Fruit fly (Drosophila melanogaster) whole organism, embryonic: Measurements from ENCODE around the gene Irc.

Experiments used
- Antp ChIP-seq: fragments of 200-800 bp; sonication (Bioruptor generic); optimal IDR thresholded peaks from 3 replicates; lab custom pipeline; 2016; ENCODE audit warnings: missing biosample characterization, missing genetic modification characterization
- Atf6 ChIP-seq: fragments of 200-800 bp; sonication (Bioruptor generic); IDR thresholded peaks from 2 replicates; pipeline ENCODE4 v1.3.6; 2022; ENCODE audit warnings: missing biosample characterization, missing genetic modification characterization
- BtbVII ChIP-seq: fragments of 200-800 bp; sonication (Bioruptor generic); optimal IDR thresholded peaks from 3 replicates; lab custom pipeline; 2017; ENCODE audit warnings: missing biosample characterization, mild to moderate bottlenecking, missing genetic modification characterization
- CG10654 ChIP-seq: fragments of 200-800 bp; sonication (Bioruptor generic); optimal IDR thresholded peaks from 2 replicates; lab custom pipeline; 2016; ENCODE audit warnings: missing biosample characterization, missing genetic modification characterization
- CG12236 ChIP-seq: fragments of 200-800 bp; sonication (Bioruptor generic); optimal IDR thresholded peaks from 2 replicates; lab custom pipeline; 2016; ENCODE audit warnings: missing biosample characterization, missing genetic modification characterization
- CG12942 ChIP-seq: fragments of 200-800 bp; sonication (Bioruptor generic); optimal IDR thresholded peaks from 3 replicates; lab custom pipeline; 2016; ENCODE audit warnings: missing biosample characterization, missing genetic modification characterization
- CG14014 ChIP-seq: fragments of 200-800 bp; sonication (Bioruptor generic); IDR thresholded peaks from 2 replicates; pipeline ENCODE4 v1.3.6; 2022; ENCODE audit warnings: missing biosample characterization, missing genetic modification characterization
- CG14050 ChIP-seq: fragments of 200-800 bp; sonication (Bioruptor generic); IDR thresholded peaks from 3 replicates; pipeline ENCODE4 v1.3.6; 2022; ENCODE audit warnings: missing biosample characterization, missing genetic modification characterization
- CG15011 ChIP-seq: fragments of 200-800 bp; sonication (Bioruptor generic); optimal IDR thresholded peaks from 3 replicates; lab custom pipeline; 2018; ENCODE audit warnings: missing biosample characterization, mild to moderate bottlenecking, missing genetic modification characterization
- CG2120 ChIP-seq: fragments of 200-800 bp; sonication (Bioruptor generic); optimal IDR thresholded peaks from 3 replicates; lab custom pipeline; 2016; ENCODE audit warnings: missing biosample characterization, missing genetic modification characterization
- CG2889 ChIP-seq: fragments of 200-800 bp; sonication (Bioruptor generic); IDR thresholded peaks from 3 replicates; pipeline ENCODE4 v1.3.6; 2022; ENCODE audit warnings: missing biosample characterization, missing genetic modification characterization
- CG30020 ChIP-seq: fragments of 200-800 bp; optimal IDR thresholded peaks from 2 replicates; lab custom pipeline; 2019; ENCODE audit warnings: missing biosample characterization, mild to moderate bottlenecking, missing genetic modification characterization, moderate library complexity
- CG3163 ChIP-seq: fragments of 200-800 bp; sonication (Bioruptor generic); optimal IDR thresholded peaks from 3 replicates; lab custom pipeline; 2016; ENCODE audit warnings: missing biosample characterization, missing genetic modification characterization
- CG33213 ChIP-seq: fragments of 200-800 bp; sonication (Bioruptor generic); optimal IDR thresholded peaks from 3 replicates; lab custom pipeline; 2016; ENCODE audit warnings: missing biosample characterization, missing genetic modification characterization
- CG34422 ChIP-seq: fragments of 200-800 bp; sonication (Bioruptor generic); IDR thresholded peaks from 3 replicates; pipeline ENCODE4 v1.3.6; 2022; ENCODE audit warnings: missing biosample characterization, missing genetic modification characterization
- CG4404 ChIP-seq: fragments of 200-800 bp; sonication (Bioruptor generic); IDR thresholded peaks from 2 replicates; pipeline ENCODE4 v1.3.6; 2022; ENCODE audit warnings: missing biosample characterization, missing genetic modification characterization
- CG6683 ChIP-seq: fragments of 200-800 bp; sonication (Bioruptor generic); optimal IDR thresholded peaks from 2 replicates; lab custom pipeline; 2017; ENCODE audit warnings: missing biosample characterization, mild to moderate bottlenecking, missing genetic modification characterization, missing genetic modification reagents
- CG8924 ChIP-seq: fragments of 200-800 bp; optimal IDR thresholded peaks from 3 replicates; lab custom pipeline; 2019; ENCODE audit warnings: missing biosample characterization, mild to moderate bottlenecking, missing genetic modification characterization, moderate library complexity
- Dip3 ChIP-seq: fragments of 200-800 bp; sonication (Bioruptor generic); optimal IDR thresholded peaks from 3 replicates; lab custom pipeline; 2016; ENCODE audit warnings: missing biosample characterization, missing genetic modification characterization
- Dref ChIP-seq: fragments of 200-800 bp; sonication (Bioruptor generic); IDR thresholded peaks from 2 replicates; pipeline ENCODE4 v1.3.6; 2022; ENCODE audit warnings: missing biosample characterization, missing genetic modification characterization
- Gug ChIP-seq: fragments of 200-800 bp; sonication (Bioruptor generic); IDR thresholded peaks from 4 replicates; pipeline ENCODE4 v1.3.6; 2022; ENCODE audit warnings: missing biosample characterization, missing genetic modification characterization
- Neu2 ChIP-seq: fragments of 200-800 bp; sonication (Bioruptor generic); optimal IDR thresholded peaks from 3 replicates; lab custom pipeline; 2016; ENCODE audit warnings: missing biosample characterization, missing genetic modification characterization, borderline replicate concordance
- Nf-YB ChIP-seq: fragments of 200-800 bp; sonication (Bioruptor generic); optimal IDR thresholded peaks from 3 replicates; lab custom pipeline; 2019; ENCODE audit warnings: missing biosample characterization, mild to moderate bottlenecking, missing genetic modification characterization, moderate library complexity
- Nf-YC ChIP-seq: fragments of 200-800 bp; optimal IDR thresholded peaks from 3 replicates; lab custom pipeline; 2019; ENCODE audit warnings: missing biosample characterization, mild to moderate bottlenecking, missing genetic modification characterization, moderate library complexity
- PHDP ChIP-seq: fragments of 200-800 bp; sonication (Bioruptor generic); optimal IDR thresholded peaks from 3 replicates; lab custom pipeline; 2018; ENCODE audit warnings: missing biosample characterization, mild to moderate bottlenecking, missing genetic modification characterization, moderate library complexity
- Rfx ChIP-seq: fragments of 200-800 bp; sonication (Bioruptor generic); IDR thresholded peaks from 2 replicates; pipeline ENCODE4 v1.3.6; 2022; ENCODE audit warnings: missing biosample characterization, missing genetic modification characterization
- Trl ChIP-seq, 3 experiments: fragments of >200 bp in 2 of 3; fragments of 200-800 bp in 1 of 3; sonication (Bioruptor generic) in 1 of 3; optimal IDR thresholded peaks; 2 replicates in 1 of 3; 3 replicates in 2 of 3; lab custom pipeline; 2016 to 2017; ENCODE audit warnings: missing biosample characterization in 1 of 3, missing genetic modification characterization in 1 of 3
- ab ChIP-seq: fragments of 200-800 bp; sonication (Bioruptor generic); optimal IDR thresholded peaks from 2 replicates; lab custom pipeline; 2016; ENCODE audit warnings: missing biosample characterization, missing genetic modification characterization
- ase ChIP-seq: fragments of 200-800 bp; sonication (Bioruptor generic); IDR thresholded peaks from 3 replicates; pipeline ENCODE4 v1.3.6; 2022; ENCODE audit warnings: missing biosample characterization, missing genetic modification characterization
- ato ChIP-seq: fragments of 200-800 bp; sonication (Bioruptor generic); IDR thresholded peaks from 2 replicates; pipeline ENCODE4 v1.3.6; 2022; ENCODE audit warnings: missing biosample characterization, missing genetic modification characterization; ENCODE audit not compliant: partially characterized antibody
- az2 ChIP-seq: fragments of 200-800 bp; sonication (Bioruptor generic); optimal IDR thresholded peaks from 3 replicates; lab custom pipeline; 2016; ENCODE audit warnings: missing biosample characterization, missing genetic modification characterization
- bigmax ChIP-seq: fragments of 200-800 bp; sonication (Bioruptor generic); optimal IDR thresholded peaks from 2 replicates; lab custom pipeline; 2018; ENCODE audit warnings: missing biosample characterization, mild to moderate bottlenecking, missing genetic modification characterization
- cas ChIP-seq: fragments of 200-800 bp; sonication (Bioruptor generic); IDR thresholded peaks from 2 replicates; pipeline ENCODE4 v1.3.6; 2022; ENCODE audit warnings: missing biosample characterization, missing genetic modification characterization
- croc ChIP-seq: fragments of 200-800 bp; sonication (Bioruptor generic); conservative IDR thresholded peaks from 3 replicates; pipeline ENCODE4 v1.3.6; 2022; ENCODE audit warnings: missing biosample characterization, missing genetic modification characterization
- eve ChIP-seq, 2 experiments: fragments of >200 bp; optimal IDR thresholded peaks; 2 replicates each; lab custom pipeline; 2017; ENCODE audit warnings: missing biosample characterization in 2 of 2, missing genetic modification characterization in 2 of 2
- gro ChIP-seq: fragments of 200-800 bp; sonication (Bioruptor generic); optimal IDR thresholded peaks from 2 replicates; lab custom pipeline; 2016; ENCODE audit warnings: missing biosample characterization, missing genetic modification characterization
- hbn ChIP-seq: fragments of 200-800 bp; sonication (Bioruptor generic); IDR thresholded peaks from 2 replicates; pipeline ENCODE4 v1.3.6; 2022; ENCODE audit warnings: missing biosample characterization, missing genetic modification characterization; ENCODE audit not compliant: partially characterized antibody
- kay ChIP-seq: fragments of 200-800 bp; sonication (Bioruptor generic); optimal IDR thresholded peaks from 2 replicates; lab custom pipeline; 2016; ENCODE audit warnings: missing biosample characterization, missing genetic modification characterization
- ken ChIP-seq: fragments of 200-800 bp; sonication (Bioruptor generic); IDR thresholded peaks from 3 replicates; pipeline ENCODE4 v1.3.6; 2022; ENCODE audit warnings: missing biosample characterization, missing genetic modification characterization
- nerfin-1 ChIP-seq: fragments of 200-800 bp; sonication (Bioruptor generic); optimal IDR thresholded peaks from 3 replicates; lab custom pipeline; 2019; ENCODE audit warnings: missing biosample characterization, mild to moderate bottlenecking, missing genetic modification characterization, moderate library complexity
- onecut ChIP-seq: fragments of 200-800 bp; sonication (Bioruptor generic); IDR thresholded peaks from 2 replicates; pipeline ENCODE4 v1.3.6; 2022; ENCODE audit warnings: missing biosample characterization, missing genetic modification characterization
- otp ChIP-seq: fragments of 200-800 bp; sonication (Bioruptor generic); IDR thresholded peaks from 3 replicates; pipeline ENCODE4, ENCODE4 v1.3.6; 2022; ENCODE audit warnings: missing biosample characterization, missing genetic modification characterization
- pnt ChIP-seq: fragments of 200-800 bp; sonication (Bioruptor generic); optimal IDR thresholded peaks from 3 replicates; lab custom pipeline; 2016; ENCODE audit warnings: missing biosample characterization, missing genetic modification characterization
- sens-2 ChIP-seq: fragments of 200-800 bp; sonication (Bioruptor generic); IDR thresholded peaks from 2 replicates; pipeline ENCODE4 v1.3.6; 2022; ENCODE audit warnings: missing biosample characterization, missing genetic modification characterization
- stc ChIP-seq: fragments of 200-800 bp; sonication (Bioruptor generic); IDR thresholded peaks from 2 replicates; pipeline ENCODE4 v1.3.6; 2022; ENCODE audit warnings: missing biosample characterization, missing genetic modification characterization
- stwl ChIP-seq: fragments of 200-800 bp; sonication (Bioruptor generic); optimal IDR thresholded peaks from 3 replicates; lab custom pipeline; 2018; ENCODE audit warnings: missing biosample characterization, mild to moderate bottlenecking, missing genetic modification characterization, moderate library complexity
- sug ChIP-seq: fragments of 200-800 bp; optimal IDR thresholded peaks from 2 replicates; lab custom pipeline; 2019; ENCODE audit warnings: missing biosample characterization, mild to moderate bottlenecking, missing genetic modification characterization, moderate library complexity
- tin ChIP-seq: fragments of 200-800 bp; sonication (Bioruptor generic); optimal IDR thresholded peaks from 3 replicates; lab custom pipeline; 2016; ENCODE audit warnings: missing biosample characterization, missing genetic modification characterization
- unpg ChIP-seq: fragments of 200-800 bp; sonication (Bioruptor generic); optimal IDR thresholded peaks from 3 replicates; lab custom pipeline; 2018; ENCODE audit warnings: missing biosample characterization, mild to moderate bottlenecking, missing genetic modification characterization, moderate library complexity
- zf30C ChIP-seq: fragments of 200-800 bp; sonication (Bioruptor generic); optimal IDR thresholded peaks from 3 replicates; lab custom pipeline; 2018; ENCODE audit warnings: missing biosample characterization, mild to moderate bottlenecking, missing genetic modification characterization

The Irc gene

DNA sequence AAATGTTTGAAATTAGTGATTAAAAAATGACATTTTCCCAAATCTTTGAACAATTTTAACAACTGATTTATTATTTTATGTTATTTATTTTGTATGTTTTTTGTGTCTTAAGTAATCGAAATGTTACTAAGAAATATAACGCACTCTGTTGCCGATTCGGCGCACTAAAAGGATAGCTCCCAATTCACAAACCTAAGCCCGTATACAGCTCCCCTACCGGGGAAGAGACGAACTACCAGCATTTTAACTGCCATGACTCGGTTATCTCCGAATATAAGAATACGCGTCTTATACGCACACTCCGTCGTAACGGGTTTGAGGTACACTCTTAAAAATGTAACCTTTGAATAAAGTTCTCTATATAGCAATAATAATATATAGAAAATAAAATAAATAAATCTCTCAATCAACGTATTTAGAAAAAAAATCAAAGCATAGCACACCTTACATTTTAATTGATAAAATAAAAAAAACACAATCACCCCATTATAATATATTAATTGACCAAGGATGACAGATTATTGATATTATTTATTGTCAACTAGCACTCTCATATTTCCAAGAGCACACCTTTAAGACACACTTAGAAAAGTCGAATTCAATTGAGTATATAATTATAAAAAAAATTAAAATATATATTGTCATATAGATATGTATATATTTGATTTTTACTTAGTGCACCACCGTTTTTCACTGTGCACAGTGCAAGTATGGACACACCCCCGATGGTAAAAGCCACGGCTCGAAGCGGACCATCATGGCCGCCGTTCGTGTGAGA, 44.7 kb upstream of the Irc start (continued):
- TF ChIP-seq nerfin-1 (tag; lab: Kevin White, UChicago) = peak; percentile 73
- peak; percentile 42; the same call in 1 of the 2 replicates for TF ChIP-seq CG14014
- peak; percentile 83 for TF ChIP-seq BtbVII
- no peak for TF ChIP-seq Dref (GFP tag; lab: Robert Waterston, UW)
- TF ChIP-seq Nf-YC = peak; percentile 91
- TF ChIP-seq kay (GFP tag; lab: Kevin White, UChicago) = peak; percentile 61
- no peak for TF ChIP-seq CG30020
- no peak for TF ChIP-seq sens-2
- TF ChIP-seq eve (GFP tag; optimal IDR thresholded peaks at IDR 0.05; lab: Kevin White, UChicago) = no peak
- TF ChIP-seq stc (GFP tag; lab: Robert Waterston, UW) = peak; percentile 58
- peak; percentile 70 for TF ChIP-seq Rfx
- no peak for TF ChIP-seq CG6683
- peak; percentile 23; the same call in 1 of the 2 replicates for TF ChIP-seq onecut (GFP tag; lab: Robert Waterston, UW)
- TF ChIP-seq CG12236 = no peak
- TF ChIP-seq CG12942 (GFP tag; lab: Kevin White, UChicago) = peak; percentile 60
- no peak for TF ChIP-seq gro (GFP tag; lab: Kevin White, UChicago)
- no peak for TF ChIP-seq stwl (tag; lab: Kevin White, UChicago)
- no peak; the same call in 1 of the 2 replicates for TF ChIP-seq Atf6
- TF ChIP-seq Trl (optimal IDR thresholded peaks at IDR 0.05; lab: Kevin White, UChicago) = no peak
- peak; percentile 19 for TF ChIP-seq Trl (GFP tag; optimal IDR thresholded peaks at IDR 0.05; lab: Kevin White, UChicago)
- no peak for TF ChIP-seq ab (GFP tag; lab: Kevin White, UChicago)
- no peak for TF ChIP-seq CG3163 (GFP tag; lab: Kevin White, UChicago)
- TF ChIP-seq CG15011 (GFP tag; lab: Kevin White, UChicago) = peak; percentile 23
- peak; percentile 91 for TF ChIP-seq Nf-YB (GFP tag; lab: Kevin White, UChicago)
- TF ChIP-seq Neu2 (GFP tag; lab: Kevin White, UChicago) = no peak
- TF ChIP-seq croc (GFP tag; lab: Robert Waterston, UW) = peak; percentile 46; the same call in 2 of the 3 replicates
- no peak for TF ChIP-seq ato
- no peak for TF ChIP-seq otp (GFP tag; lab: Robert Waterston, UW)
- TF ChIP-seq PHDP (tag; lab: Kevin White, UChicago) = peak; percentile 84
- TF ChIP-seq hbn (GFP tag; lab: Robert Waterston, UW) = no peak
- TF ChIP-seq az2 (GFP tag; lab: Kevin White, UChicago) = peak; percentile 74
- peak; percentile 76 for TF ChIP-seq unpg (GFP tag; lab: Kevin White, UChicago)
- peak; percentile 40 for TF ChIP-seq CG33213
- no peak for TF ChIP-seq pnt (GFP tag; lab: Kevin White, UChicago)
- peak; percentile 38; the same call in 3 of the 4 replicates for TF ChIP-seq Gug (GFP tag; lab: Robert Waterston, UW)
- TF ChIP-seq CG10654 = peak; percentile 72
- peak; percentile 43 for TF ChIP-seq CG14050
- no peak for TF ChIP-seq bigmax
- no peak for TF ChIP-seq CG34422 (GFP tag; lab: Robert Waterston, UW)
- TF ChIP-seq sug (tag; lab: Kevin White, UChicago) = peak; percentile 76
- 0 out of 3 replicates have a peak, but pooled peaks have one; percentile 5 for TF ChIP-seq CG2889 (GFP tag; lab: Robert Waterston, UW)
- TF ChIP-seq Dip3 (GFP tag; lab: Kevin White, UChicago) = no peak
- no peak for TF ChIP-seq CG2120
- peak; percentile 95 for TF ChIP-seq zf30C (GFP tag; lab: Kevin White, UChicago)
- TF ChIP-seq CG8924 = peak; percentile 93
- peak; percentile 78 for TF ChIP-seq tin (GFP tag; lab: Kevin White, UChicago)
- TF ChIP-seq ken (GFP tag; lab: Robert Waterston, UW) = peak; percentile 49; the same call in 2 of the 3 replicates
- TF ChIP-seq ase (GFP tag; lab: Robert Waterston, UW) = peak; percentile 51; the same call in 1 of the 3 replicates
- peak; percentile 64 for TF ChIP-seq CG4404 (GFP tag; lab: Robert Waterston, UW)
- TF ChIP-seq Antp (GFP tag; lab: Kevin White, UChicago) = peak; percentile 10
- TF ChIP-seq cas (GFP tag; lab: Robert Waterston, UW) = no peak
